Fruit fly (Drosophila melanogaster) whole organism: Measurements from ENCODE around the gene Obp84a.

Source experiments
- CG8478 ChIP-seq: fragments of >200 bp; optimal IDR thresholded peaks from 2 replicates; lab custom pipeline; 2018; ENCODE audit warnings: inconsistent platforms
- Dll ChIP-seq: fragments of >200 bp; optimal IDR thresholded peaks from 2 replicates; lab custom pipeline; 2017
- EcR ChIP-seq, 2 experiments: fragments of >200 bp; optimal IDR thresholded peaks; 2 replicates each; lab custom pipeline; 2017; ENCODE audit warnings: missing biosample characterization in 2 of 2, missing genetic modification characterization in 2 of 2, missing genetic modification reagents in 2 of 2
- pan ChIP-seq: fragments of >200 bp; optimal IDR thresholded peaks from 2 replicates; lab custom pipeline; 2017
- psq ChIP-seq: fragments of >200 bp; optimal IDR thresholded peaks from 2 replicates; lab custom pipeline; 2017
- usp ChIP-seq: fragments of >200 bp; optimal IDR thresholded peaks from 2 replicates; lab custom pipeline; 2017; ENCODE audit warnings: missing biosample characterization, missing genetic modification characterization, mixed read lengths

Obp84a gene

dm6 chr3R:7223972-7224464 lies 27.7 kb downstream of the Obp84a start, which contains the start of gene thw:
TSS of gene thw (plus strand) at chr3R:7224414.
- TF ChIP-seq CG8478 (no peak), psq (lab: Kevin White, UChicago) (no peak), usp (GFP tag; lab: Kevin White, UChicago) (no peak), pan (lab: Kevin White, UChicago) (no peak), EcR (GFP tag; optimal IDR thresholded peaks at IDR 0.05; lab: Kevin White, UChicago) (no peak), Dll (lab: Kevin White, UChicago) (no peak)

dm6 chr3R:7219605-7220004 lies 32.2 kb downstream of the Obp84a start, which contains the start of gene CG14605:
TSS of gene CG14605 (minus strand) at chr3R:7219705.
- no peak for TF ChIP-seq pan (lab: Kevin White, UChicago)

dm6 chr3R:7216924-7217529 lies 34.7 kb downstream of the Obp84a start, which contains the start of gene CG14606:
TSS of gene CG14606 (minus strand) at chr3R:7217083.
- TF ChIP-seq psq (lab: Kevin White, UChicago) = no peak
- no peak for TF ChIP-seq EcR (GFP tag; optimal IDR thresholded peaks at IDR 0.05; lab: Kevin White, UChicago)
- TF ChIP-seq CG8478 = no peak
- TF ChIP-seq pan (lab: Kevin White, UChicago) = no peak
- no peak for TF ChIP-seq Dll (lab: Kevin White, UChicago)
- TF ChIP-seq usp (GFP tag; lab: Kevin White, UChicago) = no peak

dm6 chr3R:7208331-7208730 lies 43.4 kb downstream of the Obp84a start, which contains the start of gene CG1288:
TSS of gene CG1288 (minus strand) at chr3R:7208431.
- TF ChIP-seq EcR (GFP tag; optimal IDR thresholded peaks at IDR 0.05; lab: Kevin White, UChicago) = no peak
- no peak for TF ChIP-seq psq (lab: Kevin White, UChicago)
- TF ChIP-seq usp (GFP tag; lab: Kevin White, UChicago) = no peak
- TF ChIP-seq pan (lab: Kevin White, UChicago) = no peak
- no peak for TF ChIP-seq Dll (lab: Kevin White, UChicago)
- no peak for TF ChIP-seq CG8478
